Fruit fly (Drosophila melanogaster): Measurements from ENCODE around the gene RhoGAP92B.

DNA sequence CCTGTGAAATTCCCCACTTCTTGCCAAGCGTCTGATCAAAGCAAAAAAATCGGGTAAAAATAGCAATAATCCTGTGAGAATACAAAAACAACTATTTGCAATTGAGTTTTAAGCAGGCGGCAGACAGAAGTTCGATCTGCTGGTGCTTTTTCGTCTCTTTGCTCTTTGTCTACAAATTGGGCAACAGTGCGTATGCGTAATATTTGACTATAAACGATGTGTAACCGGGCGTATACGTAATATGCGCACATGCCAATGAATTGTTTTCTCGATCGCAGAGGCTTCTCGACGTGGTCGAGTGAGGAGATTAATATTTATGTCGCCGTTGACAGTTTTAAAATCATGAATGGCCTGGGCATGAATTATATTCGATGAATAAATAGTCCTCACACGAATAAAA is 9.7 kb upstream of the RhoGAP92B start:
- no peak for TF ChIP-seq toe (GFP tag; optimal IDR thresholded peaks at IDR 0.05)
- no peak for TF ChIP-seq pad (GFP tag; optimal IDR thresholded peaks at IDR 0.05)
- TF ChIP-seq CG7045 (GFP tag; optimal IDR thresholded peaks at IDR 0.05) = no peak
- TF ChIP-seq CG14711 (tag; optimal IDR thresholded peaks at IDR 0.05) = no peak
- TF ChIP-seq CG12768 (GFP tag; optimal IDR thresholded peaks at IDR 0.05) = no peak
- no peak for TF ChIP-seq kay (GFP tag; ENCODE audit: borderline replicate concordance)
- no peak for TF ChIP-seq CG33017 (tag; optimal IDR thresholded peaks at IDR 0.05)
- TF ChIP-seq CG7101 (tag; optimal IDR thresholded peaks at IDR 0.05) = no peak
- no peak for TF ChIP-seq tj (GFP tag; optimal IDR thresholded peaks at IDR 0.05)
- no peak for TF ChIP-seq CG11617 (GFP tag; optimal IDR thresholded peaks at IDR 0.05)
- no peak for TF ChIP-seq Clk (GFP tag; optimal IDR thresholded peaks at IDR 0.05)
